Fruit fly (Drosophila melanogaster): ENCODE data around the gene CG5382.

DNA sequence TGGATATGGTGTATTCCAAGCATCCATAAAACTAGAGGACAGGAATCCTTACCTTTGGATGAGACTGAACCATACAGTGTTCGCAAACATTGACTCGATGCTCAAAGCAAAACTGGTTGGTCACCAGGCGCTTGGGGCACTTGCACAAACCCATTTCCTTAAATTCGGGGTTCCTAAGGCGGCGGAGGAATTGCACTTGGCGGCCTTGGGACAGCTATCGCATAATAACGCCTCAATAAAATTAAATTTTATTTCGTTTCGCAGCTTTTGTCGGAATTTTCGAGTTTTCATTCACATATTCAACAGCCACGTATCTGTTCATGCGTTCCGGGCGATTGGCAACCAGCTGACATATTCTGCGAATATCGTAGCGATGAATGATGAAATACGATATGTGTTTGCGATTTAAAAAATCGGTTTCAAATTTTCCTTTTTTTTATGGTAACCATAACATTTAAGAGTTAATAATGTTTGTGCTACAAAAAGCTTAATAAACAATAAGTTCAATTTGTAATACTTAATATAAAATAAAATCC lies at the start of gene CG5382:
- no peak for TF ChIP-seq CTCF (optimal IDR thresholded peaks at IDR 0.05)
- TF ChIP-seq CG8478 (optimal IDR thresholded peaks at IDR 0.05): no peak

Data from S2 (cell line).